Fruit fly (Drosophila melanogaster) whole organism, embryonic: ENCODE data around the gene CG15283.

Experiments
- Awh ChIP-seq: fragments of 200-800 bp; sonication (Bioruptor generic); IDR thresholded peaks from 2 replicates; pipeline ENCODE4, ENCODE4 v1.3.6; 2022; ENCODE audit warnings: missing biosample characterization, missing genetic modification characterization
- Bdp1 ChIP-seq: fragments of 200-800 bp; sonication (Bioruptor generic); optimal IDR thresholded peaks from 3 replicates; lab custom pipeline; 2016; ENCODE audit warnings: missing biosample characterization, missing genetic modification characterization
- CG11093 ChIP-seq: fragments of 200-800 bp; sonication (Bioruptor generic); IDR thresholded peaks from 3 replicates; pipeline ENCODE4 v1.3.6; 2022; ENCODE audit warnings: missing biosample characterization, missing genetic modification characterization
- CG11504 ChIP-seq: fragments of 200-800 bp; sonication (Bioruptor generic); optimal IDR thresholded peaks from 3 replicates; lab custom pipeline; 2019; ENCODE audit warnings: missing biosample characterization, mild to moderate bottlenecking, missing genetic modification characterization, moderate library complexity
- CG11696 ChIP-seq: fragments of 200-800 bp; sonication (Bioruptor generic); IDR thresholded peaks from 2 replicates; pipeline ENCODE4 v1.3.6; 2022; ENCODE audit warnings: missing biosample characterization, missing genetic modification characterization
- CG13287 ChIP-seq: fragments of 200-800 bp; sonication (Bioruptor generic); IDR thresholded peaks from 2 replicates; pipeline ENCODE4 v1.3.6; 2022; ENCODE audit warnings: missing biosample characterization, missing genetic modification characterization; ENCODE audit not compliant: partially characterized antibody
- CG15479 ChIP-seq: fragments of 200-800 bp; sonication (Bioruptor generic); optimal IDR thresholded peaks from 3 replicates; lab custom pipeline; 2019; ENCODE audit warnings: missing biosample characterization, mild to moderate bottlenecking, missing genetic modification characterization, moderate library complexity
- CG15601 ChIP-seq: fragments of 200-800 bp; sonication (Bioruptor generic); optimal IDR thresholded peaks from 3 replicates; lab custom pipeline; 2019; ENCODE audit warnings: missing biosample characterization, mild to moderate bottlenecking, missing genetic modification characterization, moderate library complexity
- CG16813 ChIP-seq: fragments of 200-800 bp; sonication (Bioruptor generic); IDR thresholded peaks from 3 replicates; pipeline ENCODE4 v1.3.6; 2022; ENCODE audit warnings: missing biosample characterization, missing genetic modification characterization; ENCODE audit not compliant: partially characterized antibody
- CG2199 ChIP-seq: fragments of 200-800 bp; sonication (Bioruptor generic); IDR thresholded peaks from 3 replicates; pipeline ENCODE4 v1.3.6; 2022; ENCODE audit warnings: missing biosample characterization, missing genetic modification characterization
- CG3407 ChIP-seq: fragments of 200-800 bp; sonication (Bioruptor generic); optimal IDR thresholded peaks from 2 replicates; lab custom pipeline; 2018; ENCODE audit warnings: missing biosample characterization, mild to moderate bottlenecking, missing genetic modification characterization
- CG5180 ChIP-seq: fragments of 200-800 bp; sonication (Bioruptor generic); optimal IDR thresholded peaks from 3 replicates; lab custom pipeline; 2017; ENCODE audit warnings: missing biosample characterization, missing genetic modification characterization, mild to moderate bottlenecking, moderate library complexity, missing genetic modification reagents
- CG6813 ChIP-seq: fragments of 200-800 bp; sonication (Bioruptor generic); optimal IDR thresholded peaks from 2 replicates; lab custom pipeline; 2017; ENCODE audit warnings: missing biosample characterization, missing genetic modification characterization, mild to moderate bottlenecking, moderate library complexity, missing genetic modification reagents
- CG8359 ChIP-seq: fragments of 200-800 bp; sonication (Bioruptor generic); optimal IDR thresholded peaks from 2 replicates; lab custom pipeline; 2017; ENCODE audit warnings: missing biosample characterization, mild to moderate bottlenecking, missing genetic modification characterization, borderline replicate concordance
- CG8478 ChIP-seq: fragments of >200 bp; optimal IDR thresholded peaks from 2 replicates; lab custom pipeline; 2018
- CTCF ChIP-seq: fragments of 200-800 bp; sonication (Bioruptor generic); optimal IDR thresholded peaks from 2 replicates; lab custom pipeline; 2017; ENCODE audit warnings: missing biosample characterization, mild to moderate bottlenecking, missing genetic modification characterization, moderate library complexity
- D19A ChIP-seq: fragments of 200-800 bp; optimal IDR thresholded peaks from 3 replicates; lab custom pipeline; 2019; ENCODE audit warnings: missing biosample characterization, mild to moderate bottlenecking, missing genetic modification characterization, moderate library complexity
- Deaf1 ChIP-seq: fragments of 200-800 bp; optimal IDR thresholded peaks from 3 replicates; lab custom pipeline; 2019; ENCODE audit warnings: missing biosample characterization, mild to moderate bottlenecking, missing genetic modification characterization, moderate library complexity
- E2f2 ChIP-seq: fragments of 200-800 bp; sonication (Bioruptor generic); IDR thresholded peaks from 2 replicates; pipeline ENCODE4 v1.3.6; 2022; ENCODE audit warnings: missing biosample characterization, missing genetic modification characterization
- Ets65A ChIP-seq: fragments of 200-800 bp; sonication (Bioruptor generic); peaks from one replicate; lab custom pipeline; 2016; ENCODE audit warnings: missing biosample characterization, missing genetic modification characterization
- HLH4C ChIP-seq: fragments of 200-800 bp; sonication (Bioruptor generic); IDR thresholded peaks from 3 replicates; pipeline ENCODE4 v1.3.6; 2022; ENCODE audit warnings: missing biosample characterization, missing genetic modification characterization; ENCODE audit not compliant: partially characterized antibody
- Hey ChIP-seq: fragments of 200-800 bp; sonication (Bioruptor generic); optimal IDR thresholded peaks from 3 replicates; lab custom pipeline; 2018; ENCODE audit warnings: missing biosample characterization, mild to moderate bottlenecking, missing genetic modification characterization
- Med ChIP-seq: fragments of 200-800 bp; sonication (Bioruptor generic); peaks from one replicate; lab custom pipeline; 2016; ENCODE audit warnings: missing biosample characterization, missing genetic modification characterization, mild to moderate bottlenecking, inconsistent platforms, moderate library complexity
- Meics ChIP-seq: fragments of 200-800 bp; sonication (Bioruptor generic); optimal IDR thresholded peaks from 2 replicates; lab custom pipeline; 2017; ENCODE audit warnings: missing biosample characterization, mild to moderate bottlenecking, missing genetic modification characterization
- NK7.1 ChIP-seq: fragments of 200-800 bp; sonication (Bioruptor generic); optimal IDR thresholded peaks from 3 replicates; lab custom pipeline; 2016; ENCODE audit warnings: missing biosample characterization, missing genetic modification characterization
- Vsx1 ChIP-seq: fragments of 200-800 bp; sonication (Bioruptor generic); optimal IDR thresholded peaks from 2 replicates; lab custom pipeline; 2017; ENCODE audit warnings: missing biosample characterization, mild to moderate bottlenecking, missing genetic modification characterization, missing genetic modification reagents
- abd-A ChIP-seq: fragments of 200-800 bp; sonication (Bioruptor generic); optimal IDR thresholded peaks from 3 replicates; lab custom pipeline; 2019; ENCODE audit warnings: missing biosample characterization, mild to moderate bottlenecking, missing genetic modification characterization, moderate library complexity
- ara ChIP-seq: fragments of 200-800 bp; sonication (Bioruptor generic); IDR thresholded peaks from 2 replicates; pipeline ENCODE4 v1.3.6; 2022; ENCODE audit warnings: missing biosample characterization, missing genetic modification characterization
- bcd ChIP-seq: fragments of 200-800 bp; sonication (Bioruptor generic); optimal IDR thresholded peaks from 2 replicates; lab custom pipeline; 2017; ENCODE audit warnings: missing biosample characterization, mild to moderate bottlenecking, missing genetic modification characterization
- cas ChIP-seq: fragments of 200-800 bp; sonication (Bioruptor generic); IDR thresholded peaks from 2 replicates; pipeline ENCODE4 v1.3.6; 2022; ENCODE audit warnings: missing biosample characterization, missing genetic modification characterization
- dysf ChIP-seq: fragments of 200-800 bp; sonication (Bioruptor generic); IDR thresholded peaks from 3 replicates; pipeline ENCODE4 v1.3.6; 2022; ENCODE audit warnings: missing biosample characterization, missing genetic modification characterization
- gcm ChIP-seq: fragments of 200-800 bp; sonication (Bioruptor generic); optimal IDR thresholded peaks from 2 replicates; lab custom pipeline; 2019; ENCODE audit warnings: missing biosample characterization, mild to moderate bottlenecking, missing genetic modification characterization, moderate library complexity
- kah ChIP-seq: fragments of 200-800 bp; sonication (Bioruptor generic); optimal IDR thresholded peaks from 2 replicates; lab custom pipeline; 2018; ENCODE audit warnings: missing biosample characterization, mild to moderate bottlenecking, missing genetic modification characterization
- lov ChIP-seq, 2 experiments: fragments of 200-800 bp in 1 of 2; fragments of >200 bp in 1 of 2; sonication (Bioruptor generic) in 1 of 2; IDR thresholded peaks in 1 of 2; optimal IDR thresholded peaks in 1 of 2; 2 replicates in 1 of 2; 3 replicates in 1 of 2; pipeline versions ENCODE4 v1.3.6 to Lab custom; 2017 to 2022; ENCODE audit warnings: missing biosample characterization in 1 of 2, missing genetic modification characterization in 1 of 2
- oc ChIP-seq: fragments of 200-800 bp; sonication (Bioruptor generic); optimal IDR thresholded peaks from 2 replicates; lab custom pipeline; 2018; ENCODE audit warnings: missing biosample characterization, mild to moderate bottlenecking, missing genetic modification characterization, moderate library complexity
- sd ChIP-seq: fragments of 200-800 bp; sonication (Bioruptor generic); optimal IDR thresholded peaks from 3 replicates; lab custom pipeline; 2018; ENCODE audit warnings: missing biosample characterization, mild to moderate bottlenecking, missing genetic modification characterization, moderate library complexity
- slp2 ChIP-seq: fragments of 200-800 bp; sonication (Bioruptor generic); optimal IDR thresholded peaks from 2 replicates; lab custom pipeline; 2016; ENCODE audit warnings: missing biosample characterization, missing genetic modification characterization
- sr ChIP-seq: fragments of 200-800 bp; sonication (Bioruptor generic); IDR thresholded peaks from 3 replicates; pipeline ENCODE4 v1.3.6; 2022; ENCODE audit warnings: missing biosample characterization, missing genetic modification characterization
- trh ChIP-seq: fragments of 200-800 bp; sonication (Bioruptor generic); optimal IDR thresholded peaks from 2 replicates; lab custom pipeline; 2016; ENCODE audit warnings: missing biosample characterization, missing genetic modification characterization
- vvl ChIP-seq: fragments of 200-800 bp; sonication (Bioruptor generic); IDR thresholded peaks from 2 replicates; pipeline ENCODE4 v1.3.6; 2022; ENCODE audit warnings: missing biosample characterization, missing genetic modification characterization
- z ChIP-seq: fragments of 200-800 bp; sonication (Bioruptor generic); IDR thresholded peaks from 3 replicates; pipeline ENCODE4 v1.3.6; 2022; ENCODE audit warnings: missing biosample characterization, missing genetic modification characterization

Gene CG15283

dm6 chr2L:14417231-14417630 lies 33.5 kb downstream of the CG15283 start, which contains the start of gene Pburs:
TSS of gene Pburs (minus strand) at chr2L:14417331.
- TF ChIP-seq Ets65A (GFP tag; lab: Kevin White, UChicago) (peak; percentile 60), Med (GFP tag; lab: Kevin White, UChicago) (peak; percentile 17), dysf (GFP tag; lab: Robert Waterston, UW) (no peak)

dm6 chr2L:14414291-14414893 lies 36.3 kb downstream of the CG15283 start:
- no peak for TF ChIP-seq CG6813
- 0 out of 2 replicates have a peak, but pooled peaks have one; percentile 9 for TF ChIP-seq vvl (GFP tag; lab: Robert Waterston, UW)
- no peak for TF ChIP-seq CG5180
- no peak for TF ChIP-seq kah (GFP tag; lab: Kevin White, UChicago)
- TF ChIP-seq Vsx1 (GFP tag; lab: Kevin White, UChicago) = peak; percentile 31
- TF ChIP-seq Deaf1 (tag; lab: Kevin White, UChicago) = no peak
- TF ChIP-seq oc (tag; lab: Kevin White, UChicago) = peak; percentile 84
- no peak for TF ChIP-seq Bdp1 (GFP tag; lab: Kevin White, UChicago)
- TF ChIP-seq CG11504 (tag; lab: Kevin White, UChicago) = no peak
- no peak for TF ChIP-seq CG15601 (tag; lab: Kevin White, UChicago)
- no peak for TF ChIP-seq CG16813 (GFP tag; lab: Robert Waterston, UW)
- TF ChIP-seq trh (GFP tag; lab: Kevin White, UChicago) = no peak
- TF ChIP-seq CG11093 = no peak
- 0 out of 2 replicates have a peak, but pooled peaks have one; percentile 26 for TF ChIP-seq ara
- TF ChIP-seq sd (tag; lab: Kevin White, UChicago) = peak; percentile 85
- no peak for TF ChIP-seq Meics
- TF ChIP-seq Hey = no peak
- TF ChIP-seq Awh (GFP tag; lab: Robert Waterston, UW) = peak; percentile 96
- no peak for TF ChIP-seq CG8359
- TF ChIP-seq CG13287 = no peak
- TF ChIP-seq HLH4C (GFP tag; lab: Robert Waterston, UW) = no peak
- TF ChIP-seq CG2199 (GFP tag; lab: Robert Waterston, UW) = no peak
- TF ChIP-seq CG8478 (lab: Kevin White, UChicago) = no peak
- no peak for TF ChIP-seq CG3407 (GFP tag; lab: Kevin White, UChicago)
- no peak for TF ChIP-seq E2f2
- no peak for TF ChIP-seq z (GFP tag; lab: Robert Waterston, UW)
- TF ChIP-seq gcm (GFP tag; lab: Kevin White, UChicago) = no peak
- no peak for TF ChIP-seq slp2 (GFP tag; lab: Kevin White, UChicago)
- no peak for TF ChIP-seq CG11696
- no peak for TF ChIP-seq CTCF
- peak; percentile 95 for TF ChIP-seq abd-A (tag; lab: Kevin White, UChicago)
- no peak for TF ChIP-seq CG15479 (GFP tag; lab: Kevin White, UChicago)
- peak; percentile 48; the same call in 1 of the 3 replicates for TF ChIP-seq sr

- TF ChIP-seq NK7.1 (GFP tag; lab: Kevin White, UChicago) (no peak), bcd (GFP tag; lab: Kevin White, UChicago) (no peak), cas (GFP tag; lab: Robert Waterston, UW) (no peak), D19A (tag; lab: Kevin White, UChicago) (peak; percentile 77), lov (optimal IDR thresholded peaks at IDR 0.05; lab: Kevin White, UChicago) (no peak), lov (GFP tag; IDR thresholded peaks at IDR 0.05; lab: Robert Waterston, UW) (no peak)
- TF ChIP-seq, all 482 proteins: peak for 1
Measured at dm6 chr2L:14413408-14413807, 37.3 kb downstream of the CG15283 start.
